Worm (Caenorhabditis elegans) whole organism, late embryonic: ENCODE measurements around the gene C25H3.16.

Experiments used
- C38D4.7 ChIP-seq: fragments of 200-800 bp; sonication (Bioruptor generic); optimal IDR thresholded peaks from 2 replicates; lab custom pipeline; 2018; ENCODE audit warnings: mild to moderate bottlenecking, missing genetic modification characterization, moderate library complexity, missing compliant biosample characterization
- K02D7.2 ChIP-seq: sonication (generic microtip); optimal IDR thresholded peaks from 2 replicates; lab custom pipeline; 2017; ENCODE audit warnings: mild to moderate bottlenecking, missing genetic modification characterization, missing compliant biosample characterization
- K09A11.1 ChIP-seq: sonication (generic microtip); optimal IDR thresholded peaks from 2 replicates; lab custom pipeline; 2017; ENCODE audit warnings: antibody characterized with exemption, mild to moderate bottlenecking, missing genetic modification characterization, missing compliant biosample characterization; ENCODE audit not compliant: insufficient read depth
- Y22D7AL.16 ChIP-seq: sonication (generic microtip); optimal IDR thresholded peaks from 2 replicates; lab custom pipeline; 2016; ENCODE audit warnings: missing genetic modification characterization, missing compliant biosample characterization
- ahr-1 ChIP-seq: sonication (generic microtip); optimal IDR thresholded peaks from 2 replicates; lab custom pipeline; 2016; ENCODE audit warnings: missing genetic modification characterization, missing compliant biosample characterization
- ceh-14 ChIP-seq: sonication (generic microtip); optimal IDR thresholded peaks from 2 replicates; lab custom pipeline; 2016; ENCODE audit warnings: missing genotype, missing genetic modification characterization, missing compliant biosample characterization
- ceh-22 ChIP-seq: sonication (generic microtip); optimal IDR thresholded peaks from 2 replicates; lab custom pipeline; 2017; ENCODE audit warnings: missing biosample characterization, missing genetic modification characterization
- ceh-24 ChIP-seq: sonication (generic microtip); optimal IDR thresholded peaks from 2 replicates; lab custom pipeline; 2016; ENCODE audit warnings: mild to moderate bottlenecking, missing genetic modification characterization, missing compliant biosample characterization
- ceh-31 ChIP-seq: sonication (generic microtip); optimal IDR thresholded peaks from 2 replicates; lab custom pipeline; 2016; ENCODE audit warnings: missing genetic modification characterization, missing compliant biosample characterization
- ceh-34 ChIP-seq: sonication (generic microtip); optimal IDR thresholded peaks from 2 replicates; lab custom pipeline; 2016; ENCODE audit warnings: mild to moderate bottlenecking, missing genetic modification characterization, missing compliant biosample characterization
- ceh-45 ChIP-seq: fragments of 200-800 bp; sonication (Bioruptor generic); IDR thresholded peaks from 2 replicates; pipeline ENCODE4 v1.3.6; 2022; ENCODE audit warnings: missing genetic modification reagents, missing genetic modification characterization, missing compliant biosample characterization
- ceh-6 ChIP-seq: fragments of 200-800 bp; sonication (Bioruptor generic); optimal IDR thresholded peaks from 2 replicates; lab custom pipeline; 2018; ENCODE audit warnings: mild to moderate bottlenecking, missing genetic modification characterization, missing compliant biosample characterization
- ceh-9 ChIP-seq: sonication (generic microtip); optimal IDR thresholded peaks from 2 replicates; lab custom pipeline; 2016; ENCODE audit warnings: mild to moderate bottlenecking, missing genetic modification characterization, inconsistent platforms, missing compliant biosample characterization
- che-1 ChIP-seq: sonication (generic microtip); optimal IDR thresholded peaks from 2 replicates; lab custom pipeline; 2016; ENCODE audit warnings: mild to moderate bottlenecking, missing genetic modification characterization, missing compliant biosample characterization
- dmd-4 ChIP-seq: sonication (generic microtip); optimal IDR thresholded peaks from 2 replicates; lab custom pipeline; 2016; ENCODE audit warnings: borderline replicate concordance, missing genetic modification characterization, missing compliant biosample characterization
- dve-1 ChIP-seq: sonication (generic microtip); optimal IDR thresholded peaks from 2 replicates; lab custom pipeline; 2017; ENCODE audit warnings: antibody characterized with exemption, mild to moderate bottlenecking, missing genetic modification characterization, missing compliant biosample characterization
- elt-2 ChIP-seq: sonication (generic microtip); optimal IDR thresholded peaks from 2 replicates; lab custom pipeline; 2016; ENCODE audit warnings: missing genetic modification reagents, missing genetic modification characterization, missing compliant biosample characterization
- fax-1 ChIP-seq: sonication (generic microtip); optimal IDR thresholded peaks from 2 replicates; lab custom pipeline; 2016; ENCODE audit warnings: missing genotype, missing genetic modification characterization, missing compliant biosample characterization
- fkh-10 ChIP-seq: fragments of 150-350 bp; optimal IDR thresholded peaks from 2 replicates; lab custom pipeline; 2014; ENCODE audit warnings: missing biosample characterization, missing genetic modification reagents, missing genetic modification characterization
- fkh-6 ChIP-seq: sonication (generic microtip); optimal IDR thresholded peaks from 2 replicates; lab custom pipeline; 2016; ENCODE audit warnings: missing genetic modification characterization, missing compliant biosample characterization
- hlh-13 ChIP-seq: fragments of 200-800 bp; sonication (Bioruptor generic); optimal IDR thresholded peaks from 2 replicates; lab custom pipeline; 2018; ENCODE audit warnings: mild to moderate bottlenecking, missing genetic modification characterization, missing compliant biosample characterization
- hlh-6 ChIP-seq: sonication (generic microtip); optimal IDR thresholded peaks from 2 replicates; lab custom pipeline; 2016; ENCODE audit warnings: missing genotype, missing genetic modification characterization, missing compliant biosample characterization
- hlh-8 ChIP-seq: sonication (generic microtip); optimal IDR thresholded peaks from 2 replicates; lab custom pipeline; 2016; ENCODE audit warnings: missing genotype, missing genetic modification characterization, missing compliant biosample characterization
- lim-6 ChIP-seq: sonication (generic microtip); optimal IDR thresholded peaks from 2 replicates; lab custom pipeline; 2016; ENCODE audit warnings: missing genetic modification characterization, missing compliant biosample characterization
- nfya-1 ChIP-seq: sonication (generic microtip); optimal IDR thresholded peaks from 2 replicates; lab custom pipeline; 2017; ENCODE audit warnings: missing genetic modification characterization, mild to moderate bottlenecking, missing compliant biosample characterization, antibody characterized with exemption, moderate library complexity
- nhr-11 ChIP-seq: fragments of 150-350 bp; optimal IDR thresholded peaks from 2 replicates; lab custom pipeline; 2014; ENCODE audit warnings: missing biosample characterization, missing genetic modification characterization
- nhr-232 ChIP-seq: sonication (generic microtip); optimal IDR thresholded peaks from 2 replicates; lab custom pipeline; 2016; ENCODE audit warnings: missing genetic modification characterization, missing compliant biosample characterization
- pat-9 ChIP-seq: fragments of 200-800 bp; sonication (Bioruptor generic); optimal IDR thresholded peaks from 2 replicates; lab custom pipeline; 2018; ENCODE audit warnings: mild to moderate bottlenecking, missing genetic modification characterization, moderate library complexity, missing compliant biosample characterization
- rnt-1 ChIP-seq: sonication (generic microtip); optimal IDR thresholded peaks from 2 replicates; lab custom pipeline; 2016; ENCODE audit warnings: missing genetic modification characterization, missing compliant biosample characterization
- sox-2 ChIP-seq: fragments of 200-800 bp; sonication (Bioruptor generic); IDR thresholded peaks from 2 replicates; pipeline ENCODE4 v1.3.6; 2022; ENCODE audit warnings: missing genetic modification reagents, missing genetic modification characterization, missing compliant biosample characterization
- tbx-2 ChIP-seq: sonication (generic microtip); optimal IDR thresholded peaks from 2 replicates; lab custom pipeline; 2016; ENCODE audit warnings: missing genetic modification characterization, missing compliant biosample characterization
- tbx-7 ChIP-seq: sonication (generic microtip); optimal IDR thresholded peaks from 2 replicates; lab custom pipeline; 2016; ENCODE audit warnings: missing genotype, missing genetic modification characterization, missing compliant biosample characterization
- ttx-3 ChIP-seq: sonication (generic microtip); optimal IDR thresholded peaks from 2 replicates; lab custom pipeline; 2016; ENCODE audit warnings: missing genetic modification reagents, missing genetic modification characterization, missing compliant biosample characterization
- unc-42 ChIP-seq: sonication (generic microtip); optimal IDR thresholded peaks from 2 replicates; lab custom pipeline; 2016; ENCODE audit warnings: missing genotype, missing genetic modification characterization, missing compliant biosample characterization
- unc-55 ChIP-seq: sonication (generic microtip); optimal IDR thresholded peaks from 2 replicates; lab custom pipeline; 2017; ENCODE audit warnings: missing biosample characterization, missing genetic modification reagents, missing genetic modification characterization
- unc-86 ChIP-seq: sonication (generic microtip); optimal IDR thresholded peaks from 2 replicates; lab custom pipeline; 2016; ENCODE audit warnings: missing genetic modification characterization, missing compliant biosample characterization
- zip-5 ChIP-seq: sonication (generic microtip); optimal IDR thresholded peaks from 2 replicates; lab custom pipeline; 2016; ENCODE audit warnings: missing genetic modification characterization, missing compliant biosample characterization
- ztf-16 ChIP-seq: sonication (generic microtip); optimal IDR thresholded peaks from 2 replicates; lab custom pipeline; 2017; ENCODE audit warnings: missing genetic modification characterization, missing compliant biosample characterization

C25H3.16 gene

ce11 chrII:5663180-5663791 lies 2.8 kb upstream of the C25H3.16 start:
- peak; percentile 10 for TF ChIP-seq ceh-14 (tag; lab: Kevin White, UChicago)
- TF ChIP-seq ceh-34 (tag; lab: Kevin White, UChicago), result no peak
- peak; percentile 12 for TF ChIP-seq unc-42

ce11 chrII:5665029-5665428 lies 1.1 kb upstream of the C25H3.16 start, which contains the start of gene C25H3.15:
Gene C25H3.15, plus strand, starts transcription at chrII:5665329.
- TF ChIP-seq sox-2 (no peak), pat-9 (tag; lab: Kevin White, UChicago) (no peak), dve-1 (tag; lab: Kevin White, UChicago) (no peak), rnt-1 (tag; lab: Kevin White, UChicago) (no peak), unc-86 (tag; lab: Kevin White, UChicago) (no peak), fkh-6 (tag; lab: Kevin White, UChicago) (no peak), ceh-22 (tag; lab: Kevin White, UChicago) (no peak), ztf-16 (tag; lab: Kevin White, UChicago) (no peak)

ce11 chrII:5667540-5667939 lies 1.4 kb downstream of the C25H3.16 start:
- TF ChIP-seq hlh-6 (tag; lab: Kevin White, UChicago) (no peak), zip-5 (no peak), che-1 (tag; lab: Kevin White, UChicago) (no peak), elt-2 (tag; lab: Kevin White, UChicago) (no peak), K09A11.1 (no peak)
- TF ChIP-seq, all 69 proteins: peak for 0

- TF ChIP-seq lim-6 (tag; lab: Kevin White, UChicago) (no peak), ttx-3 (tag; lab: Kevin White, UChicago) (no peak), ceh-45 (no peak), K02D7.2 (tag; lab: Kevin White, UChicago) (no peak), ceh-6 (no peak), fax-1 (tag; lab: Kevin White, UChicago) (no peak), nfya-1 (no peak), ahr-1 (tag; lab: Kevin White, UChicago) (no peak), hlh-8 (tag; lab: Kevin White, UChicago) (no peak), tbx-2 (tag; lab: Kevin White, UChicago) (no peak), dmd-4 (tag; lab: Kevin White, UChicago) (no peak), Y22D7AL.16 (tag; lab: Kevin White, UChicago) (no peak), ceh-14 (tag; lab: Kevin White, UChicago) (no peak), tbx-7 (tag; lab: Kevin White, UChicago) (no peak), nhr-11 (tag; lab: Kevin White, UChicago) (no peak), che-1 (tag; lab: Kevin White, UChicago) (no peak), pat-9 (tag; lab: Kevin White, UChicago) (no peak)
These were observed 2.7 kb downstream of the C25H3.16 start, which contains the start of gene C25H3.7 for ce11 chrII:5668830-5669229. Gene C25H3.7, minus strand, starts transcription at chrII:5668930.

- TF ChIP-seq Y22D7AL.16 (tag; lab: Kevin White, UChicago), result no peak
- TF ChIP-seq fkh-10 (GFP tag; lab: Kevin White, UChicago), result no peak
- TF ChIP-seq nhr-232 (tag; lab: Kevin White, UChicago), result no peak
- no peak for TF ChIP-seq pat-9 (tag; lab: Kevin White, UChicago)
- no peak for TF ChIP-seq unc-55
- TF ChIP-seq ahr-1 (tag; lab: Kevin White, UChicago), result no peak
- no peak for TF ChIP-seq hlh-8 (tag; lab: Kevin White, UChicago)
- no peak for TF ChIP-seq C38D4.7 (GFP tag; lab: Kevin White, UChicago)
- TF ChIP-seq lim-6 (tag; lab: Kevin White, UChicago), result no peak
- no peak for TF ChIP-seq ceh-24
- no peak for TF ChIP-seq sox-2
- TF ChIP-seq ceh-31, result no peak
- TF ChIP-seq hlh-13 (GFP tag; lab: Kevin White, UChicago), result no peak
- TF ChIP-seq ceh-9 (tag; lab: Kevin White, UChicago), result no peak
- TF ChIP-seq unc-42, result no peak
These were observed 3.5 kb downstream of the C25H3.16 start, which contains the start of gene C25H3.17 for ce11 chrII:5669580-5669979. Gene C25H3.17, minus strand, starts transcription at chrII:5669680.
